Fruit fly (Drosophila melanogaster) whole organism, embryonic: Measurements from ENCODE around the gene Ir67b.
A peak's percentile ranks its signal among the peaks of the same experiment; 100 is the strongest.

ENCODE experiments used
- Awh ChIP-seq: fragments of 200-800 bp; sonication (Bioruptor generic); IDR thresholded peaks from 2 replicates; pipeline ENCODE4, ENCODE4 v1.3.6; 2022; ENCODE audit warnings: missing biosample characterization, missing genetic modification characterization
- Blimp-1 ChIP-seq: fragments of 200-800 bp; sonication (Bioruptor generic); optimal IDR thresholded peaks from 3 replicates; lab custom pipeline; 2018; ENCODE audit warnings: missing biosample characterization, missing genetic modification characterization, mild to moderate bottlenecking, moderate library complexity, missing genetic modification reagents
- CG10209 ChIP-seq: fragments of 200-800 bp; sonication (Bioruptor generic); optimal IDR thresholded peaks from 3 replicates; lab custom pipeline; 2017; ENCODE audit warnings: missing biosample characterization, mild to moderate bottlenecking, missing genetic modification characterization, missing genetic modification reagents
- CG1024 ChIP-seq: fragments of 200-800 bp; sonication (Bioruptor generic); IDR thresholded peaks from 2 replicates; pipeline ENCODE4 v1.3.6; 2022; ENCODE audit warnings: missing biosample characterization, missing genetic modification characterization
- CG11085 ChIP-seq: fragments of 200-800 bp; sonication (Bioruptor generic); IDR thresholded peaks from 2 replicates; pipeline ENCODE4 v1.3.6; 2022; ENCODE audit warnings: missing biosample characterization, missing genetic modification characterization
- CG12236 ChIP-seq: fragments of 200-800 bp; sonication (Bioruptor generic); optimal IDR thresholded peaks from 2 replicates; lab custom pipeline; 2016; ENCODE audit warnings: missing biosample characterization, missing genetic modification characterization
- CG12659 ChIP-seq: fragments of 200-800 bp; sonication (Bioruptor generic); optimal IDR thresholded peaks from 3 replicates; lab custom pipeline; 2017; ENCODE audit warnings: mild to moderate bottlenecking, missing biosample characterization, missing genetic modification reagents, missing genetic modification characterization
- CG14050 ChIP-seq: fragments of 200-800 bp; sonication (Bioruptor generic); IDR thresholded peaks from 3 replicates; pipeline ENCODE4 v1.3.6; 2022; ENCODE audit warnings: missing biosample characterization, missing genetic modification characterization
- CG15269 ChIP-seq: fragments of 200-800 bp; sonication (Bioruptor generic); optimal IDR thresholded peaks from 2 replicates; lab custom pipeline; 2018; ENCODE audit warnings: missing biosample characterization, mild to moderate bottlenecking, missing genetic modification characterization, moderate library complexity
- CG2120 ChIP-seq: fragments of 200-800 bp; sonication (Bioruptor generic); optimal IDR thresholded peaks from 3 replicates; lab custom pipeline; 2016; ENCODE audit warnings: missing biosample characterization, missing genetic modification characterization
- CG31388 ChIP-seq: fragments of 200-800 bp; sonication (Bioruptor generic); optimal IDR thresholded peaks from 2 replicates; lab custom pipeline; 2016; ENCODE audit warnings: missing biosample characterization, missing genetic modification characterization
- CG4282 ChIP-seq: fragments of 200-800 bp; sonication (Bioruptor generic); optimal IDR thresholded peaks from 2 replicates; lab custom pipeline; 2016; ENCODE audit warnings: missing biosample characterization, missing genetic modification characterization
- CG4854 ChIP-seq: fragments of 200-800 bp; sonication (Bioruptor generic); optimal IDR thresholded peaks from 2 replicates; lab custom pipeline; 2016; ENCODE audit warnings: missing biosample characterization, missing genetic modification characterization, inconsistent platforms
- CG6689 ChIP-seq: fragments of 200-800 bp; sonication (Bioruptor generic); IDR thresholded peaks from 2 replicates; pipeline ENCODE4 v1.3.6; 2022; ENCODE audit warnings: missing biosample characterization, missing genetic modification characterization
- CG6813 ChIP-seq: fragments of 200-800 bp; sonication (Bioruptor generic); optimal IDR thresholded peaks from 2 replicates; lab custom pipeline; 2017; ENCODE audit warnings: missing biosample characterization, missing genetic modification characterization, mild to moderate bottlenecking, moderate library complexity, missing genetic modification reagents
- CG7987 ChIP-seq: fragments of 200-800 bp; sonication (Bioruptor generic); optimal IDR thresholded peaks from 2 replicates; lab custom pipeline; 2018; ENCODE audit warnings: missing biosample characterization, mild to moderate bottlenecking, missing genetic modification characterization, moderate library complexity
- CG9727 ChIP-seq: fragments of 200-800 bp; sonication (Bioruptor generic); optimal IDR thresholded peaks from 3 replicates; lab custom pipeline; 2017; ENCODE audit warnings: missing biosample characterization, mild to moderate bottlenecking, missing genetic modification characterization
- Doc2 ChIP-seq: fragments of 200-800 bp; sonication (Bioruptor generic); IDR thresholded peaks from 2 replicates; pipeline ENCODE4 v1.3.6; 2022; ENCODE audit warnings: missing biosample characterization, missing genetic modification characterization
- Dref ChIP-seq: fragments of 200-800 bp; sonication (Bioruptor generic); IDR thresholded peaks from 2 replicates; pipeline ENCODE4 v1.3.6; 2022; ENCODE audit warnings: missing biosample characterization, missing genetic modification characterization
- Drgx ChIP-seq: fragments of 200-800 bp; sonication (Bioruptor generic); IDR thresholded peaks from 2 replicates; pipeline ENCODE4 v1.3.6; 2022; ENCODE audit warnings: missing biosample characterization, missing genetic modification characterization
- Ets65A ChIP-seq: fragments of 200-800 bp; sonication (Bioruptor generic); peaks from one replicate; lab custom pipeline; 2016; ENCODE audit warnings: missing biosample characterization, missing genetic modification characterization
- Fer2 ChIP-seq: fragments of 200-800 bp; sonication (Bioruptor generic); optimal IDR thresholded peaks from 2 replicates; lab custom pipeline; 2018; ENCODE audit warnings: missing biosample characterization, mild to moderate bottlenecking, missing genetic modification characterization, moderate library complexity
- Hand ChIP-seq: fragments of 200-800 bp; sonication (Bioruptor generic); optimal IDR thresholded peaks from 2 replicates; lab custom pipeline; 2017; ENCODE audit warnings: mild to moderate bottlenecking, missing biosample characterization, missing genetic modification reagents, missing genetic modification characterization
- Hey ChIP-seq: fragments of 200-800 bp; sonication (Bioruptor generic); optimal IDR thresholded peaks from 3 replicates; lab custom pipeline; 2018; ENCODE audit warnings: missing biosample characterization, mild to moderate bottlenecking, missing genetic modification characterization
- Kr ChIP-seq: fragments of 200-800 bp; sonication (Bioruptor generic); optimal IDR thresholded peaks from 2 replicates; lab custom pipeline; 2017; ENCODE audit warnings: missing biosample characterization, mild to moderate bottlenecking, missing genetic modification characterization
- Mes4 ChIP-seq: fragments of 200-800 bp; sonication (Bioruptor generic); optimal IDR thresholded peaks from 2 replicates; lab custom pipeline; 2016; ENCODE audit warnings: missing biosample characterization, missing genetic modification characterization
- Sox102F ChIP-seq: fragments of 200-800 bp; sonication (Bioruptor generic); optimal IDR thresholded peaks from 2 replicates; lab custom pipeline; 2018; ENCODE audit warnings: missing biosample characterization, mild to moderate bottlenecking, missing genetic modification characterization, moderate library complexity
- Xrp1 ChIP-seq: fragments of 200-800 bp; sonication (Bioruptor generic); IDR thresholded peaks from 2 replicates; pipeline ENCODE4 v1.3.6; 2022; ENCODE audit warnings: missing biosample characterization, missing genetic modification characterization
- ab ChIP-seq: fragments of 200-800 bp; sonication (Bioruptor generic); optimal IDR thresholded peaks from 2 replicates; lab custom pipeline; 2016; ENCODE audit warnings: missing biosample characterization, missing genetic modification characterization
- chinmo ChIP-seq: fragments of 200-800 bp; sonication (Bioruptor generic); IDR thresholded peaks from 4 replicates; pipeline ENCODE4 v1.3.6; 2022; ENCODE audit warnings: missing biosample characterization, missing genetic modification characterization; ENCODE audit not compliant: partially characterized antibody
- chm ChIP-seq: fragments of 200-800 bp; sonication (Bioruptor generic); IDR thresholded peaks from 2 replicates; pipeline ENCODE4 v1.3.6; 2022; ENCODE audit warnings: missing biosample characterization, missing genetic modification characterization
- crp ChIP-seq, 2 experiments: fragments of 200-800 bp; sonication (Bioruptor generic); optimal IDR thresholded peaks; 2 replicates in 1 of 2; 3 replicates in 1 of 2; lab custom pipeline; 2017; ENCODE audit warnings: missing biosample characterization in 2 of 2, missing genetic modification characterization in 2 of 2, mild to moderate bottlenecking in 1 of 2, moderate library complexity in 1 of 2
- dan ChIP-seq: fragments of 200-800 bp; sonication (Bioruptor generic); IDR thresholded peaks from 2 replicates; pipeline ENCODE4 v1.3.6; 2022; ENCODE audit warnings: missing biosample characterization, missing genetic modification characterization
- dpn ChIP-seq, 2 experiments: fragments of 200-800 bp; sonication (Bioruptor generic); optimal IDR thresholded peaks; 3 replicates each; lab custom pipeline; 2016; ENCODE audit warnings: missing biosample characterization in 2 of 2, missing genetic modification characterization in 2 of 2
- en ChIP-seq: fragments of 200-800 bp; sonication (Bioruptor generic); optimal IDR thresholded peaks from 2 replicates; lab custom pipeline; 2016; ENCODE audit warnings: missing biosample characterization, missing genetic modification characterization
- ftz-f1 ChIP-seq: fragments of 200-800 bp; sonication (Bioruptor generic); optimal IDR thresholded peaks from 2 replicates; lab custom pipeline; 2016; ENCODE audit warnings: missing biosample characterization, missing genetic modification characterization
- gem ChIP-seq: fragments of 200-800 bp; sonication (Bioruptor generic); optimal IDR thresholded peaks from 2 replicates; lab custom pipeline; 2019; ENCODE audit warnings: missing biosample characterization, mild to moderate bottlenecking, missing genetic modification characterization, moderate library complexity
- grau ChIP-seq: fragments of 200-800 bp; optimal IDR thresholded peaks from 3 replicates; lab custom pipeline; 2019; ENCODE audit warnings: missing biosample characterization, mild to moderate bottlenecking, missing genetic modification characterization, moderate library complexity
- ind ChIP-seq: fragments of 200-800 bp; sonication (Bioruptor generic); optimal IDR thresholded peaks from 3 replicates; lab custom pipeline; 2016; ENCODE audit warnings: missing biosample characterization, missing genetic modification characterization
- jing ChIP-seq: fragments of 200-800 bp; sonication (Bioruptor generic); optimal IDR thresholded peaks from 2 replicates; lab custom pipeline; 2018; ENCODE audit warnings: missing biosample characterization, mild to moderate bottlenecking, missing genetic modification characterization
- lov ChIP-seq, 2 experiments: fragments of 200-800 bp in 1 of 2; fragments of >200 bp in 1 of 2; sonication (Bioruptor generic) in 1 of 2; IDR thresholded peaks in 1 of 2; optimal IDR thresholded peaks in 1 of 2; 2 replicates in 1 of 2; 3 replicates in 1 of 2; pipeline versions ENCODE4 v1.3.6 to Lab custom; 2017 to 2022; ENCODE audit warnings: missing biosample characterization in 1 of 2, missing genetic modification characterization in 1 of 2
- prd ChIP-seq, 3 experiments: fragments of >200 bp in 2 of 3; fragments of 200-800 bp in 1 of 3; sonication (Bioruptor generic) in 1 of 3; optimal IDR thresholded peaks in 2 of 3; IDR thresholded peaks in 1 of 3; 2 replicates in 2 of 3; 3 replicates in 1 of 3; pipeline versions ENCODE4 v1.3.6 to Lab custom; 2017 to 2022; ENCODE audit warnings: missing biosample characterization in 1 of 3, missing genetic modification characterization in 1 of 3
- psq ChIP-seq: fragments of 200-800 bp; sonication (Bioruptor generic); optimal IDR thresholded peaks from 2 replicates; lab custom pipeline; 2017; ENCODE audit warnings: missing biosample characterization, missing genetic modification characterization
- row ChIP-seq: fragments of 200-800 bp; sonication (Bioruptor generic); IDR thresholded peaks from 3 replicates; pipeline ENCODE4 v1.3.6; 2022; ENCODE audit warnings: missing biosample characterization, missing genetic modification characterization
- sc ChIP-seq, 3 experiments: fragments of >200 bp in 2 of 3; fragments of 200-800 bp in 1 of 3; sonication (Bioruptor generic) in 1 of 3; optimal IDR thresholded peaks; 2 replicates in 2 of 3; 3 replicates in 1 of 3; lab custom pipeline; 2017; ENCODE audit warnings: mild to moderate bottlenecking in 1 of 3, missing biosample characterization in 1 of 3, missing genetic modification characterization in 1 of 3, missing genetic modification reagents in 1 of 3
- sd ChIP-seq: fragments of 200-800 bp; sonication (Bioruptor generic); optimal IDR thresholded peaks from 3 replicates; lab custom pipeline; 2018; ENCODE audit warnings: missing biosample characterization, mild to moderate bottlenecking, missing genetic modification characterization, moderate library complexity
- sens-2 ChIP-seq: fragments of 200-800 bp; sonication (Bioruptor generic); IDR thresholded peaks from 2 replicates; pipeline ENCODE4 v1.3.6; 2022; ENCODE audit warnings: missing biosample characterization, missing genetic modification characterization
- sna ChIP-seq: fragments of 200-800 bp; sonication (Bioruptor generic); IDR thresholded peaks from 2 replicates; pipeline ENCODE4 v1.3.6; 2022; ENCODE audit warnings: missing biosample characterization, missing genetic modification characterization; ENCODE audit not compliant: partially characterized antibody
- ssp ChIP-seq: fragments of 200-800 bp; sonication (Bioruptor generic); IDR thresholded peaks from 2 replicates; pipeline ENCODE4 v1.3.6; 2022; ENCODE audit warnings: missing biosample characterization, missing genetic modification characterization
- wor ChIP-seq: fragments of 200-800 bp; sonication (Bioruptor generic); IDR thresholded peaks from 2 replicates; pipeline ENCODE4 v1.3.6; 2022; ENCODE audit warnings: missing biosample characterization, missing genetic modification characterization
- yki ChIP-seq: fragments of >200 bp; optimal IDR thresholded peaks from 3 replicates; lab custom pipeline; 2018

The Ir67b gene

DNA sequence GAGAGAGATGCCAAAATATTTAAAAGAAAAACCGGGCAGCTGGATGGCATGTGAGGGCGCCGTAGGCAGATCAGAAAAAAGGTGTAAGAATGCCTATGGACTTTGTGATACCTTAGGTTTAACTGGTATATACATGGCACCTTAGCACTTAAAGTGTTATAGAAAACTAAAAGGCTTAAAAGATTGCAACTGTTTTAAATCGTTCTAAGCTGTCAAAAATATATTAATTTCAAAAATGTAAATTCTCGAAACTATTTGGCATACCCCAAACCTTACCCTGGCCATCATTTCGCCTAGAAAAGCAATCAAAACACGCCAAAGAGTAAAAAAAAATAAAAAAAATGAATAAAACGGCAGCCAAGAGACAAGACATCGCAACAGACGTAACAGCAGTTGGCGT lies 15.2 kb upstream of the Ir67b start:
- TF ChIP-seq CG7987 (GFP tag; lab: Kevin White, UChicago) (no peak), CG12236 (GFP tag; lab: Kevin White, UChicago) (no peak), CG14050 (GFP tag; lab: Robert Waterston, UW) (no peak), dpn (GFP tag; optimal IDR thresholded peaks at IDR 0.05; lab: Kevin White, UChicago) (no peak), CG31388 (no peak), jing (no peak), CG9727 (GFP tag; lab: Kevin White, UChicago) (no peak), CG1024 (GFP tag; lab: Robert Waterston, UW) (no peak), Awh (GFP tag; lab: Robert Waterston, UW) (0 out of 2 replicates have a peak, but pooled peaks have one; percentile 14), Ets65A (peak; percentile 83), Mes4 (GFP tag; lab: Kevin White, UChicago) (no peak), CG6689 (GFP tag; lab: Robert Waterston, UW) (no peak), sna (no peak), Blimp-1 (GFP tag; lab: Kevin White, UChicago) (no peak), CG6813 (GFP tag; lab: Kevin White, UChicago) (no peak), sc (optimal IDR thresholded peaks at IDR 0.05; lab: Kevin White, UChicago) (no peak), sc (GFP tag; optimal IDR thresholded peaks at IDR 0.05; lab: Kevin White, UChicago) (no peak), ab (no peak), ftz-f1 (no peak), CG2120 (GFP tag; lab: Kevin White, UChicago) (no peak), wor (GFP tag; lab: Robert Waterston, UW) (0 out of 2 replicates have a peak, but pooled peaks have one; percentile 12), Doc2 (GFP tag; lab: Robert Waterston, UW) (no peak), ind (no peak), ssp (0 out of 2 replicates have a peak, but pooled peaks have one; percentile 17), lov (optimal IDR thresholded peaks at IDR 0.05; lab: Kevin White, UChicago) (no peak), lov (GFP tag; IDR thresholded peaks at IDR 0.05; lab: Robert Waterston, UW) (no peak), Drgx (GFP tag; lab: Robert Waterston, UW) (peak; percentile 65), grau (no peak), CG4282 (GFP tag; lab: Kevin White, UChicago) (no peak), sens-2 (GFP tag; lab: Robert Waterston, UW) (no peak), CG11085 (GFP tag; lab: Robert Waterston, UW) (no peak), Fer2 (tag; lab: Kevin White, UChicago) (no peak), en (GFP tag; lab: Kevin White, UChicago) (no peak), dan (GFP tag; lab: Robert Waterston, UW) (no peak), yki (no peak), Hey (tag; lab: Kevin White, UChicago) (no peak), row (0 out of 3 replicates have a peak, but pooled peaks have one; percentile 12), chinmo (GFP tag; lab: Robert Waterston, UW) (no peak), sd (no peak), Dref (GFP tag; lab: Robert Waterston, UW) (no peak), psq (GFP tag; lab: Kevin White, UChicago) (no peak), CG10209 (GFP tag; lab: Kevin White, UChicago) (no peak), CG4854 (GFP tag; lab: Kevin White, UChicago) (no peak), Kr (no peak)

- TF ChIP-seq crp (GFP tag; optimal IDR thresholded peaks at IDR 0.05; lab: Kevin White, UChicago): no peak
- peak; percentile 59; the same call in 1 of the 2 replicates for TF ChIP-seq Drgx (GFP tag; lab: Robert Waterston, UW)
- TF ChIP-seq gem (tag; lab: Kevin White, UChicago): peak; percentile 21
- TF ChIP-seq ab: no peak
- TF ChIP-seq CG15269 (tag; lab: Kevin White, UChicago): no peak
- no peak for TF ChIP-seq chm (GFP tag; lab: Robert Waterston, UW)
- 0 out of 2 replicates have a peak, but pooled peaks have one; percentile 13 for TF ChIP-seq Xrp1 (GFP tag; lab: Robert Waterston, UW)
- no peak for TF ChIP-seq Hey (tag; lab: Kevin White, UChicago)
- no peak for TF ChIP-seq Hand (GFP tag; lab: Kevin White, UChicago)
- TF ChIP-seq Sox102F (GFP tag; lab: Kevin White, UChicago): peak; percentile 8
- TF ChIP-seq prd (optimal IDR thresholded peaks at IDR 0.05; lab: Kevin White, UChicago): no peak
- TF ChIP-seq prd (GFP tag; IDR thresholded peaks at IDR 0.05; lab: Robert Waterston, UW): peak; percentile 39; the same call in 1 of the 3 replicates
- no peak for TF ChIP-seq CG12659 (GFP tag; lab: Kevin White, UChicago)
Observed at dm6 chr3L:10443958-10444357, 12.2 kb upstream of the Ir67b start.
